Fruit fly (Drosophila melanogaster): ENCODE measurements around the gene TP53INP.

dm6 chr3L:4461454-4462045, 54.8 kb downstream of the TP53INP start, which contains the start of gene CG15023:
- no peak for TF ChIP-seq Rel (GFP tag; optimal IDR thresholded peaks at IDR 0.05)
- no peak for TF ChIP-seq Rel (tag; optimal IDR thresholded peaks at IDR 0.05)
- no peak for TF ChIP-seq foxo (GFP tag; optimal IDR thresholded peaks at IDR 0.05)
- no peak for TF ChIP-seq GATAd (GFP tag; optimal IDR thresholded peaks at IDR 0.05)
- no peak for TF ChIP-seq pan (optimal IDR thresholded peaks at IDR 0.05)
- TF ChIP-seq brk (GFP tag; optimal IDR thresholded peaks at IDR 0.05): no peak
- no peak for TF ChIP-seq psq (GFP tag; optimal IDR thresholded peaks at IDR 0.05)
- no peak for TF ChIP-seq h (GFP tag; optimal IDR thresholded peaks at IDR 0.05)
- TF ChIP-seq CrebA (GFP tag; optimal IDR thresholded peaks at IDR 0.05; ENCODE audit: borderline replicate concordance): no peak
- TF ChIP-seq ey (GFP tag; optimal IDR thresholded peaks at IDR 0.05): no peak
- no peak for TF ChIP-seq Vsx2 (GFP tag; optimal IDR thresholded peaks at IDR 0.05; ENCODE audit: partially characterized antibody)
